Worm (Caenorhabditis elegans) whole organism, late embryonic: ENCODE data around the gene tufm-1.

Source experiments
- K02D7.2 ChIP-seq: sonication (generic microtip); optimal IDR thresholded peaks from 2 replicates; lab custom pipeline; 2017; ENCODE audit warnings: mild to moderate bottlenecking, missing genetic modification characterization, missing compliant biosample characterization
- ama-1 ChIP-seq: fragments of 150-350 bp; optimal IDR thresholded peaks from 2 replicates; lab custom pipeline; 2014

DNA sequence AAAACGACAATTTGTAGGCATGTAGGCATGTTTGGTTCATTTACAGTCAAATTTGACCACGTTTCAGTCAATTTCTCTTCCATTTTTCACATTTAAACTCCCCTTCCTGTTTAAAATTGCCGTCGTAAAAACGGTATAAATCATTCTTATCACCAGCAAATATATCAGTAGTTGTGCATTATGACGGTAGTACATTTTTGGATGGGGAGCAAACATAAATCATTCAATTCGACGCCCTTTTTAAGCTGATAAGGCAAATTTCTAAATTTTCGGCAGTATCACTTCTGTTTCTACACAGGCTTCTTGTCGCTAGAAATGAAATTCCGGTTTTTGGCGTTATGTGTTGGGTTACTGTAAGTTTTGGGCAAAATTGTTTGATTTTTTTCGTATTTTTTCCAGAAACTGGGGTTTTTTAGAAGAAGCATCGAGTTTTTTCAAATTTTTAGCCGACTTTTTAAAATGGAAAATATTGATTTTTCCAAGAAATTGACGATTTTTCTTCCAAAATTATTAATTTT is 27.1 kb upstream of the tufm-1 start, which contains the start of gene H34I24.2:
- no peak for TF ChIP-seq K02D7.2 (tag; lab: Kevin White, UChicago)
- no peak for TF ChIP-seq ama-1 (lab: Kevin White, UChicago)
